Worm (Caenorhabditis elegans) whole organism, midembryonic: Measurements from ENCODE around the gene srh-211.

ENCODE experiments used
- T22C8.4 ChIP-seq: fragments of 200-800 bp; sonication (Bioruptor generic); IDR thresholded peaks from 2 replicates; pipeline ENCODE4 v1.3.6; 2022; ENCODE audit warnings: missing genetic modification characterization, missing compliant biosample characterization
- cog-1 ChIP-seq: sonication (generic microtip); optimal IDR thresholded peaks from 2 replicates; lab custom pipeline; 2016; ENCODE audit warnings: missing genetic modification characterization, missing compliant biosample characterization
- flt-1 ChIP-seq: fragments of 200-800 bp; sonication (Bioruptor generic); IDR thresholded peaks from 2 replicates; pipeline ENCODE4 v1.3.6; 2022; ENCODE audit warnings: missing genetic modification characterization, missing compliant biosample characterization
- klf-2 ChIP-seq: fragments of 200-800 bp; sonication (Bioruptor generic); conservative IDR thresholded peaks from 2 replicates; pipeline ENCODE4 v1.3.6; 2022; ENCODE audit warnings: missing genetic modification reagents, missing genetic modification characterization, missing compliant biosample characterization
- med-1 ChIP-seq: sonication (generic microtip); optimal IDR thresholded peaks from 2 replicates; lab custom pipeline; 2017; ENCODE audit warnings: missing genetic modification characterization, mild to moderate bottlenecking, missing compliant biosample characterization, antibody characterized with exemption, missing genetic modification reagents; ENCODE audit not compliant: insufficient read depth
- ref-1 ChIP-seq: fragments of 200-800 bp; sonication (Bioruptor generic); conservative IDR thresholded peaks from 2 replicates; pipeline ENCODE4 v1.3.6; 2022; ENCODE audit warnings: missing genetic modification reagents, missing genetic modification characterization, missing compliant biosample characterization
- tab-1 ChIP-seq: fragments of 200-800 bp; sonication (Bioruptor generic); IDR thresholded peaks from 2 replicates; pipeline ENCODE4 v1.3.6; 2022; ENCODE audit warnings: missing genetic modification characterization, missing compliant biosample characterization
- ztf-23 ChIP-seq: fragments of 200-800 bp; sonication (Bioruptor generic); IDR thresholded peaks from 2 replicates; pipeline ENCODE4 v1.3.6; 2022; ENCODE audit warnings: missing genetic modification reagents, missing genetic modification characterization, missing compliant biosample characterization
- ztf-29 ChIP-seq: fragments of 200-800 bp; sonication (Bioruptor generic); IDR thresholded peaks from 2 replicates; pipeline ENCODE4 v1.3.6; 2022; ENCODE audit warnings: missing genetic modification reagents, missing genetic modification characterization, missing compliant biosample characterization

srh-211 gene

ce11 chrV:4081283-4081682 is at the start of gene srh-211:
srh-211 (minus strand) TSS chrV:4081383.
- TF ChIP-seq ztf-23 (GFP tag; lab: Robert Waterston, UW) (no peak), cog-1 (no peak), T22C8.4 (GFP tag; lab: Robert Waterston, UW) (no peak), med-1 (GFP tag; lab: Kevin White, UChicago) (no peak), ztf-29 (GFP tag; lab: Robert Waterston, UW) (no peak), ref-1 (GFP tag; lab: Robert Waterston, UW) (no peak), tab-1 (GFP tag; lab: Robert Waterston, UW) (no peak), klf-2 (GFP tag; lab: Robert Waterston, UW) (no peak), flt-1 (GFP tag; lab: Robert Waterston, UW) (no peak)

- TF ChIP-seq T22C8.4 (GFP tag; lab: Robert Waterston, UW) (no peak), med-1 (GFP tag; lab: Kevin White, UChicago) (no peak)
Measured at ce11 chrV:4129604-4130003, 48.4 kb upstream of the srh-211 start, which contains the start of gene phat-4. phat-4 (plus strand) TSS chrV:4129904.

DNA sequence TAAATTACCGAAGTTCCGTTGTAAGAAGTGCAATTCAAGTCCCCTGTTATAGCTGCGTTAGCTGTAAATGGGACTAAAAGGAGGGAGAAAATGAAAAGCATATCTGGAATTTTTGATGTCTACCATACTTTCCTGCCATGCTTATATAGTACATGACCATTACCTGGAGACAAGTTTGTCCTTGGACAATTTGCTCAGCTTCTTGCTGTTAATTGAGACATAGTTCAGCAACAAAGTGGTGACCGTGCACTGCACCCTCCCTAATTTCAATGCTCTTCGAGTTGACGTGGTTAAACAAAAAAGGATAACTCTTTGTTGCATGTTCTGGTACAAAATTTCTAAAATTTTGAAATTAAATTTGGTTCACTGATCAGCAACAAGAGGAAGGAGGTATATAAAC is 46.3 kb upstream of the srh-211 start, which contains the start of gene T05B4.13:
T05B4.13 (minus strand) TSS at position 101 of the 400 bp plus-strand sequence.
- TF ChIP-seq ztf-23 (GFP tag; lab: Robert Waterston, UW) (no peak), T22C8.4 (GFP tag; lab: Robert Waterston, UW) (no peak), med-1 (GFP tag; lab: Kevin White, UChicago) (no peak), klf-2 (GFP tag; lab: Robert Waterston, UW) (no peak), ref-1 (GFP tag; lab: Robert Waterston, UW) (no peak), ztf-29 (GFP tag; lab: Robert Waterston, UW) (no peak), tab-1 (GFP tag; lab: Robert Waterston, UW) (no peak), cog-1 (no peak), flt-1 (GFP tag; lab: Robert Waterston, UW) (no peak)

ce11 chrV:4125552-4126084 is 44.4 kb upstream of the srh-211 start, which contains the start of gene T05B4.12:
T05B4.12 (minus strand) TSS chrV:4126034.
- no peak for TF ChIP-seq klf-2 (GFP tag; lab: Robert Waterston, UW)
- TF ChIP-seq T22C8.4 (GFP tag; lab: Robert Waterston, UW), result no peak
- TF ChIP-seq tab-1 (GFP tag; lab: Robert Waterston, UW), result no peak
- no peak for TF ChIP-seq ztf-23 (GFP tag; lab: Robert Waterston, UW)
- TF ChIP-seq ztf-29 (GFP tag; lab: Robert Waterston, UW), result no peak
- TF ChIP-seq med-1 (GFP tag; lab: Kevin White, UChicago), result no peak
- no peak for TF ChIP-seq flt-1 (GFP tag; lab: Robert Waterston, UW)
- no peak for TF ChIP-seq ref-1 (GFP tag; lab: Robert Waterston, UW)

ce11 chrV:4122415-4122814 is 41.2 kb upstream of the srh-211 start, which contains the start of gene phat-5:
phat-5 (minus strand) TSS chrV:4122515.
- TF ChIP-seq klf-2 (GFP tag; lab: Robert Waterston, UW) (no peak), tab-1 (GFP tag; lab: Robert Waterston, UW) (no peak), T22C8.4 (GFP tag; lab: Robert Waterston, UW) (no peak), med-1 (GFP tag; lab: Kevin White, UChicago) (no peak), cog-1 (no peak), flt-1 (GFP tag; lab: Robert Waterston, UW) (no peak), ztf-23 (GFP tag; lab: Robert Waterston, UW) (no peak)

DNA sequence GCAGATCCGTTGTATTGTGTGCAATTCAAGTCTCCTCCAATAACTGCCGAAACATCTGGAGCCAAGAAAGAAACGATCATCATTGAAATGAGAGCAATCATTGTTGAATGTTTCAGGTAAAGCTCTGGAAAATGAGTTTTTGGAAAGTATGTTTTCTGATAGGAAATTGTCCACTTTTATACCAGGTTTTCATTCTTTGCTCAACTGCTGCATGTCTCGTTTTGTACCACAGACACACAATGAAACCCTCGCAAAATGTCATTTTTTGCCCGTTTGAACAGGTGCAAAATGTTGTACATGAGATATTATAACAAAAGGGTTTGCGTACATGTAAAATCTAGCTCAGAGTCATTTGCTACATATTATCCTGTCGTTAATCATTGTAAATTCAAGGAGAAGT is 39.4 kb upstream of the srh-211 start, which contains the start of gene T05B4.10:
T05B4.10 (minus strand) TSS at position 101 of the 400 bp plus-strand sequence.
- TF ChIP-seq cog-1, result no peak
- TF ChIP-seq med-1 (GFP tag; lab: Kevin White, UChicago), result no peak
- TF ChIP-seq klf-2 (GFP tag; lab: Robert Waterston, UW), result no peak

DNA sequence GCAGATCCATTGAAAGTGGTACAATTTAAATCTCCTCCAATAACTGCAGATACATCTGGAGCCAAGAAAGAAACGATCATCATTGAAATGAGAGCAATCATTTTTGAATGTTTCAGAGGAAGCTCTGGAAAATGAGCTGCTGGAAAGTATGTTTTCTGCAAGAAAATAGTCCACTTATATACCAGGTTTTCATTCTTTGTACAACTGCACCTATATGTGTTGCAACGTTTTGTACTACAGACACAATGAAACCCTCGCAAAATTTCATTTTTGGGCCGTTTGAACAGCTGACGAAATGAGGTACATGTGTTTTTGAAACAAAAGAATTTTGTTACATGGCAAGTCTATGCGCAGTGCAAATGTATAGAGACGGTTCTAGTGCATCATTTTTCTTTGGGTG is 37.1 kb upstream of the srh-211 start, which contains the start of gene T05B4.9:
T05B4.9 (minus strand) TSS at position 101 of the 400 bp plus-strand sequence.
- no peak for TF ChIP-seq ref-1 (GFP tag; lab: Robert Waterston, UW)
- TF ChIP-seq med-1 (GFP tag; lab: Kevin White, UChicago), result no peak
- no peak for TF ChIP-seq ztf-29 (GFP tag; lab: Robert Waterston, UW)
- no peak for TF ChIP-seq cog-1
- no peak for TF ChIP-seq tab-1 (GFP tag; lab: Robert Waterston, UW)
- no peak for TF ChIP-seq flt-1 (GFP tag; lab: Robert Waterston, UW)
- TF ChIP-seq T22C8.4 (GFP tag; lab: Robert Waterston, UW), result no peak
- TF ChIP-seq klf-2 (GFP tag; lab: Robert Waterston, UW), result no peak
- TF ChIP-seq ztf-23 (GFP tag; lab: Robert Waterston, UW), result no peak

ce11 chrV:4116071-4116470 is 34.9 kb upstream of the srh-211 start, which contains the start of gene T05B4.8:
T05B4.8 (minus strand) TSS chrV:4116171.
- TF ChIP-seq med-1 (GFP tag; lab: Kevin White, UChicago) (no peak), ztf-29 (GFP tag; lab: Robert Waterston, UW) (no peak), tab-1 (GFP tag; lab: Robert Waterston, UW) (no peak), ref-1 (GFP tag; lab: Robert Waterston, UW) (no peak), ztf-23 (GFP tag; lab: Robert Waterston, UW) (no peak), T22C8.4 (GFP tag; lab: Robert Waterston, UW) (no peak), klf-2 (GFP tag; lab: Robert Waterston, UW) (no peak), cog-1 (no peak), flt-1 (GFP tag; lab: Robert Waterston, UW) (no peak)

ce11 chrV:4114627-4115026 is 33.4 kb upstream of the srh-211 start, which contains the start of gene srw-133:
srw-133 (minus strand) TSS chrV:4114727.
- no peak for TF ChIP-seq ref-1 (GFP tag; lab: Robert Waterston, UW)
- TF ChIP-seq ztf-29 (GFP tag; lab: Robert Waterston, UW), result no peak
- no peak for TF ChIP-seq ztf-23 (GFP tag; lab: Robert Waterston, UW)
- TF ChIP-seq cog-1, result no peak
- TF ChIP-seq klf-2 (GFP tag; lab: Robert Waterston, UW), result no peak
- no peak for TF ChIP-seq flt-1 (GFP tag; lab: Robert Waterston, UW)
- TF ChIP-seq med-1 (GFP tag; lab: Kevin White, UChicago), result no peak
- no peak for TF ChIP-seq tab-1 (GFP tag; lab: Robert Waterston, UW)
- no peak for TF ChIP-seq T22C8.4 (GFP tag; lab: Robert Waterston, UW)
